Fruit fly (Drosophila melanogaster) S2 (cell line): Measurements from ENCODE around the gene AlaRS.

Experiments
- CG8478 ChIP-seq: fragments of >200 bp; optimal IDR thresholded peaks from 2 replicates; lab custom pipeline; 2018
- CTCF ChIP-seq, 2 experiments: fragments of >200 bp; optimal IDR thresholded peaks; 2 replicates each; lab custom pipeline; 2018

The AlaRS gene

DNA sequence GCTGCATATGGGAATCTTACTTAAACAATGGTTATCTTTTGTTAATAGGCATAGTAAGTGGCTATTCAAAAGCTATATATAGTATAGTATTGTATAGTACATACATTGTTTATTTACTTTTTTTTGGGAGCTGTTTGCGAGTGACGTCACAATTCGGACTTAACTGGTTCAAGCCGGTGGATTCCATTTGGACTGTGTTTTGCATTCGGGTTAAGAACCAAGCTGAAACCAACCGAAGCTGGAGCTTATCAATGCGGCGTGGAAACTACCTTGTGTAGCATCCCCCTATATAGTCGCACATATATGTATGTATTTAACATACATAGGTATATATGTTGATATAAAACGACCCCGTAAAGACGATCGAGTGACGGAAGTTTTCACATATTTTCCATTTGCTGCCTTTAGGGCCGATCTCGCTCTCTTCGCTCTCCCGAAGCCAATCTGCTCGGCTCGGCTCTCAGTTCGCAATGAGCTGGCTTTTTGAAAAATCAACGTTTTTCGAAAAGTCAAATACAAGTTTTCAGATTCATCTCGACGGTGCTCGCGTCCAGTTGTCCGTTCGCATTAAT, 53.0 kb downstream of the AlaRS start:
- TF ChIP-seq CTCF (optimal IDR thresholded peaks at IDR 0.05; lab: Kevin White, UChicago) (no peak), CG8478 (lab: Kevin White, UChicago) (no peak)
